Worm (Caenorhabditis elegans): ENCODE data around the gene kel-10.

DNA sequence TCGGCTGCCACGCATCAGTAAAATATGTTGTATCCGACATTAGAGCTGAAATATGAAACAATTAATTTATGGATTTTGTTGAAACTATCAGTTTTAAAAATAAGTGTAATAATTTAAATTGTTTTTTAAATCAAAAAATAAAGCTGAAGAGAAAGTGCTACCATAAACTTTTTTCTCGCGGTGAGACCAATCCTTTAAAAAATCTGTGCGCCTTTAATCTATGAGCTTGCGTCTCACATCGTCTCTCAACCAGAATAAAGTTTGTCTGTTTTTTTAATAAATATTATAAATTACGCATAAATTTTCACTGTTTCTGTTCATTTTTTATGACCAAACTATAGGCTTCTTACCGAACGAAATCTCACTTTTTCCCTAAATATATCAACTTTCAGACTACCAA is 18.0 kb downstream of the kel-10 start, which contains the start of gene T16H12.3:
- TF ChIP-seq pha-4 (tag; optimal IDR thresholded peaks at IDR 0.05), result no peak
- no peak for TF ChIP-seq nhr-237 (tag; optimal IDR thresholded peaks at IDR 0.05)
- TF ChIP-seq nhr-12 (tag; optimal IDR thresholded peaks at IDR 0.05), result no peak
- TF ChIP-seq ceh-82 (tag; optimal IDR thresholded peaks at IDR 0.05), result no peak
- no peak for TF ChIP-seq sea-2 (GFP tag; optimal IDR thresholded peaks at IDR 0.05)
- no peak for TF ChIP-seq ztf-4 (tag; optimal IDR thresholded peaks at IDR 0.05)
- TF ChIP-seq unc-62 (GFP tag; optimal IDR thresholded peaks at IDR 0.05), result no peak
- no peak for TF ChIP-seq egl-5 (tag; optimal IDR thresholded peaks at IDR 0.05)
- TF ChIP-seq egl-27 (tag; optimal IDR thresholded peaks at IDR 0.05), result no peak
- no peak for TF ChIP-seq nhr-28 (tag; optimal IDR thresholded peaks at IDR 0.05)
- no peak for TF ChIP-seq snpc-4 (tag; optimal IDR thresholded peaks at IDR 0.05)
- no peak for TF ChIP-seq nhr-67 (tag; optimal IDR thresholded peaks at IDR 0.05)
- TF ChIP-seq ceh-28 (tag; optimal IDR thresholded peaks at IDR 0.05), result no peak

All from whole organism, L3 larva.